Worm (Caenorhabditis elegans): ENCODE results near the gene scb-1.

DNA sequence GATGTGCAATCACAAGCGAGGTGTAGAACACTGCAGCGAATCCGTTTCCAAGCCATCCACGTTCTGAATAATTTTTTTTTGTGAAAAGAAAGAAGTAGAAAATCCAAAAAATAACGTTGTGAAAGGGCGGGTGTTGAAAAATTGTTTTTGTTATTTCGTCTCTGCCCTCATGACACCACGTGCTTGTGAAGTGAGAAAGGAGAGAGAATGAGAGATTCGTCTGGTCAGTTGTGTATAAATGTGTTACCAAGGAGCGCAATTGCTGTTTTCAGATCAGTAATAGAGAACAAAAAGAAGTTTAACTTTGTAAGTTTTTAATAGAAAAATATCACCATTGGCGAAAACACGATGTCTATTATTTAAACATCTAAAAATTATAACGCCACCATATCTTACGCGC is 1.7 kb upstream of the scb-1 start:
- TF ChIP-seq T22C8.4 (GFP tag; IDR thresholded peaks at IDR 0.05) (no peak), cog-1 (tag; optimal IDR thresholded peaks at IDR 0.05) (no peak)

Measured in whole organism, midembryonic.